Worm (Caenorhabditis elegans) whole organism, dauer: Measurements from ENCODE around the gene R07B1.9.

Experiments
- unc-62 ChIP-seq: sonication (generic microtip); optimal IDR thresholded peaks from 2 replicates; lab custom pipeline; 2017; ENCODE audit warnings: missing biosample characterization, missing genetic modification reagents, missing genetic modification characterization

R07B1.9 gene

DNA sequence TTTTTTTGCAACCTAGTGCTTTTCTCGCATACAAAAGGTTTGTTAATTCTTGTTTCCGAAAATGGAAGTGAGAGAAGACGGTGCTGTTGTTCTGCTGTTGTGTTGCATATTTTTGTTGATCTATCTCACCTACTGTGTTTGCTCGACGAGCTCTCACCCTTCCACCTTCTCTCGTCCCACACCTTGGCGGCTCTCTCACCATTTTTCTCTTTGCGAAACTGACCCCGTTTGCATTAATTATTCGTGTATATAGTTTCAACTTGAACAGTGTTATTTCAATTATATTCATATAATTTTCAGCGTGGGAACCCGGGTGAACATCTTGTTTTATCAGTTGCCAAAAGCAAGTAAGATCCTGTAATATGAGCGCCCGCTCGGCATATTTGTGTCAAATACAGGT, at the start of gene R07B1.9:
TSS of gene R07B1.9 (plus strand) at position 301 of the 400 bp plus-strand sequence.
- no peak for TF ChIP-seq unc-62 (GFP tag; lab: Kevin White, UChicago)

DNA sequence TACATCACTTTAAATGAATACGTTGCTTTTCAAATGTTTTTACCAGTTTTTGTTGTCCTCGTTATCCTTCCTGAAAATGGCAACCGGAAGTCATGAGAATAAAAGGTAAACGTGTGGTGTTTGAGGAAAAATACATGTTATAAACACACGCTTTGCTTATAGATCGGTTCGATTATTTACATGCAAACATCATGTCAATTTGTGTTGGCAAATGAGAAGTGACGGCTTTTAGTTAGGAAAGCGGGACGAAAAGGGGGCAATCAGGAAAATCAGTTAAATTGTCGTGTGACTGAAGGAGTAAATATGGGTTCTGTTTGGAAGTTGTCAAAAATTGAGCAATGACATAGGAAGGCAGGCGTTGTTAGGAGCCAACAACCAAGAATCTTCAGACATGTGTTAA, 46.0 kb upstream of the R07B1.9 start, which contains the start of gene rrc-1:
TSS of gene rrc-1 (minus strand) at position 74 of the 400 bp plus-strand sequence.
- TF ChIP-seq unc-62 (GFP tag; lab: Kevin White, UChicago): no peak

DNA sequence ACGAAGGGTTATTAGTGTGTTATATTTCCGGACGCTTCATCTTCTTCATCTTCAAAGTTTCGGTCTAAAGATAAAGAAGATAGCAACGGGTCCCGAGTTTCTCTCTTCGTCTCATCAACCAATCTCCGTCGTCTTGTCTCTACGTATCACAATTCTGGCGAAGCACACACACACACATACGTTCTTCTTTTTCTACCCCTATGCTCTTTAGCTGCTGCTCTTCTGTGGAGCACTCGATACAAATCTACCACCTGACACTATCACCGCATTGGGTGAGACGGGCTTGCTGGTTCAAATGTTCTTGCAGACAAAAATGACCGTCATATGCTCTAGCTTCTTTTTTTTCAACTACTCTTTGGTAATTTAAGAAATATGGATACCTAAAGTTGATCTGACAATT, 44.8 kb upstream of the R07B1.9 start:
- TF ChIP-seq unc-62 (GFP tag; lab: Kevin White, UChicago): no peak

DNA sequence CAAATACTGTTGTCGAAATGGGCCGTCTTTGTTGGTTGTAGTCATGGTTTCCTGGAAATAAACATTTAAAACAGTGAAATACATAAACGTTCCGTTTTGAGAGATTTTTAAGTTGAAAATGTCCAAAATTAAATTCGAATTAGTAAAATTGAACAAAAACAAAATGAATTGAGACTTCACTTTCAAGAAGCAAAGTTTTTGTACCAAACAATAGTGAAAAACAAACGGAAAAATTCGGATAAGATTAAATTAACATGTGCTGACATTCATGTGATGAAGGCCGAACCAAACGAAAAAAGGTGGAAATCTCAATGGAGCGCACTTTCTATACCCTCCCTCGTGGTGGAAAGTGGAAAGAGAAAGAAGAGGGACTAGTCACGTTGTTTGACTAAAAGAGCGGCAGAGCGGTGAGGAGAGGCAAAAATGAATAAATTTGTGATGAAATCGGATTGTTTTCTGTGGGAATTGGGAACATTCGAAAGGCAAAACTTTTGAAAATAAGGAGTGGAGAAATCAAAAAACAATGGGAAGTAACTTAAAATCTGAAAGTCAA, 39.2 kb upstream of the R07B1.9 start, which contains the start of gene ipla-2:
TSS of gene ipla-2 (minus strand) at position 51 of the 553 bp plus-strand sequence.
- TF ChIP-seq unc-62 (GFP tag; lab: Kevin White, UChicago): no peak

DNA sequence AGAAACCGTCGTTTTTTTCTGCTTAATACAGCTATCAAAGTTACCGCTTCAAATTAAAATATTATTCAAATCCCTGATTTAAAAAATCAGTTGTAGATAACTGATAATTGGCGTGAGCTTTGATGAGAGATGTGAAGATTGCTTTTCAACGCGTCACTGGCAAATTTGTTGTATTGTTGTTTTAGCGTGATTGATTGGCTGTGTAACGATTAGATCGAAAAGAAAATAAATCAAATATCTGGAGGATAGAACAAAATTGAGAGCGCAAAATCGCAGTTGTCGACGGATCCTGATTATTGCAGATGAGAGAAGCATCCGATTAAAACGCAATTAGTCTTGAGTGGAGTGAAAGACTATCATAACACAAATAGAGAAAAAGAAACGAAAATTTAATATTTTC, 36.4 kb upstream of the R07B1.9 start:
- TF ChIP-seq unc-62 (GFP tag; lab: Kevin White, UChicago): no peak

DNA sequence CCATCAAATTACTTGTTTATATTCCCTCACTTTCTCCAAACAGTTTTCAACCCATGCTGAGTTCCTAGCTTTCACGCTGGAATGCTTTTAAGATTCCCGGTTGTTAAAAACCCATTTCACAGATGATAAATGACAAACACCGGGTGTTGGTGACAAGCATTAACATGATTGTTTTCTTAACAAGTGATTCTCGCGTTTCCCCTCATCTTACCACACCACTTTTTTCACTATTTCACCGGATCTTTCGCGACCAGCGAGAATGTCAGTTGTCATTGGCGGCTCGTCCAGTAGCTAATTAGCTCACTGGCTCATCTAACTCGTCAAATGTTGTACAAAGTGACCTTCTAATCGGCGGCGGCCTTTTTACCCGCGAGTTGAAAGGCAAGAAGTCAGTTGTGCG, 35.1 kb upstream of the R07B1.9 start:
- no peak for TF ChIP-seq unc-62 (GFP tag; lab: Kevin White, UChicago)

DNA sequence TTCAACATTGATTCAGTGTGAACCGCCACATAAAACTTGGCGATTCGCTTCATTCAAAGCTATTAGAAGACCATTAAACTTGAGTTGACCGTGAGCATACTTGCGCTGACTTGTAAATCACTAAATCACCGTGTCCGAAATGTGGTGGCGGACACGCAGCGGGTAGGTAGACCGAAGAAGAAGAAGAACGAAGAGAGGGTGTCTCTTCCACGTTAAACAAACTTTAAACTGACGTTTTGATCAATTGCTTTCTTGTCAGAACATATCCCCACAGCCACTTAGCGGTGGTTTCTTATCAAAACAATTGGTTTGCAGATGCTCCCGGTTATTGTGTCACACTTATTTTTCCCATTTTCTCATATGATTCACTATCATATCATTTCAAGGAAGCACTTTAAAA, 33.6 kb upstream of the R07B1.9 start:
- no peak for TF ChIP-seq unc-62 (GFP tag; lab: Kevin White, UChicago)

DNA sequence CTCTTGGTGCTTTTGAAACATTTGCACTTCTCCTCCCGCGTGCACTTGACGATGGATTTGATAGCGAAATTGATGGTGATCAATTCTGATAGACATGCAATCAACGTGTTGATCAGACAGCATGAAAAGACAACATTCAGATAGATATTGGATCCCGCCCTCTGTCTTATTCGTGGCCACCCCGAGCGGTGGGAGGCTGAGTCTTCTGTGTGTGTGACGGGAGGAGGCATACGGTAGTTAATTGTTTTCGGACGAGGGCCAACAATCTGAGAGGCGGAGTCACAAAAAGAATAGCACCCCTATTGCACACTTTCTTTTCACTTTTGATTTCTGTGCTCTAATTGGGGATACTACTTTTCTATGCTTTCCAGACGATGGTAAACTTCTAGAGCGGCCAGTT, 31.3 kb upstream of the R07B1.9 start:
- TF ChIP-seq unc-62 (GFP tag; lab: Kevin White, UChicago): no peak

DNA sequence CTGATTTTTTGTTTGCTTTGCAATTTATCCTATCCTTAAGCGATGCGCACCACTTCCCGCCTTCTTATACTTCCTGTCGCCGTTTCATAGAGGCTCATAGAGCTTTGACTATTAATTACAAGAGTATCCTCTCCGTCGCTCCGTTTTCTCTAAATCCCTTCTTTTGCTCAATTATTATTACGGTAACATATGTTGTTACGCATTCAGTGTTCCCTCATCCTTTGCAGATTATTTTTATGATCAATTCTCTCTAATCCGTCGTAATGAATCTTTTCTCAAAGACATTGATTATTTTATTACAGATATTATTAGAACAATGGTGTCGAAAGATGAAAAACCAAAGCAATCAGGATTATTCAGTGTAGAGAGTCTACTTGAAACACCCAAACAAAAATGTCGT, 30.2 kb upstream of the R07B1.9 start, which contains the start of gene vab-15:
TSS of gene vab-15 (plus strand) at position 301 of the 400 bp plus-strand sequence.
- no peak for TF ChIP-seq unc-62 (GFP tag; lab: Kevin White, UChicago)

DNA sequence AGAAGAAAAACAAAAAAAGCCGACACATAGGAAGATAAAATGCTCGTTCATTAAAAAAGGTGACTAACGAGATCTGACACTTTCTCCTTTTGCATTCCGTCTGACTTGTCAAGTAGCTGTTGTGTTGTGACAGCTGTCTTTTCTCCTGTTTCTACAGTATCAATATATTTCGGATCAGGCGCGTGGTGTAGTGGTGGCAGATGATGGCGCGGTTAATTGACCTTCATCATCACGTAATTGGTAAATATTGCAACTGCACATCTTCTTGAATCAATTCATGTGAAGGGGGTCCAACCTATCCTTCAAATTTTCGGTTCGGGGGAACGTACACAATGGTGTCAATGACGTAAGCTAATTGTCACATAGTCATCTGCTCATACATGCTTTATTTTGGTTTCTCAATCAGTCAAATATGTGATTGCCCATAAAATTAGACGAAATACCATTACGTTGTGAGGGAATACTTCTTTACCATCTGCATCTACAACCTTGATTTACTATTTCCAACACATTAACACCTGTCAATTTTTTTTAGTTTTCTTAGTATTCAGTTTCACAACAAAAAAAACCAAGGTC, 28.9 kb upstream of the R07B1.9 start:
- TF ChIP-seq unc-62 (GFP tag; lab: Kevin White, UChicago): no peak

DNA sequence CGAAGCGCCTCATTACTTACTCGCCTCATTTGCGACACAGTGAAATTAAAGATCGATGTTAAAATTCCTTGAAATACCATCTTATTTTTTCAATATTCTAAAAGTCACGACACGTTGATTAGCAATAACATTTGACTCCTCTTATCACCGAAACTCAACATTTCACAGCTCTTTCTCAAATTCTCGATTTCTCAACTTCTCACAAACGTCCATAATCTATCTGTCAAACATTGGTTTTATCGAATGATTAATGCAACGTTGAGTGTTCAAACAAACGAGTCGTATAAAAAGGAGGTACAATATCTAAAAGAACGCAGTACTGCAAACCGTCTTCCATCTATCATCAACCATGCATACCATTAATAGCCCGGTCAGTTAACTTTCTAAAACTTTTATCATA, 27.0 kb upstream of the R07B1.9 start, which contains the start of gene lec-8:
TSS of gene lec-8 (plus strand) at position 314 of the 400 bp plus-strand sequence.
- TF ChIP-seq unc-62 (GFP tag; lab: Kevin White, UChicago): no peak

DNA sequence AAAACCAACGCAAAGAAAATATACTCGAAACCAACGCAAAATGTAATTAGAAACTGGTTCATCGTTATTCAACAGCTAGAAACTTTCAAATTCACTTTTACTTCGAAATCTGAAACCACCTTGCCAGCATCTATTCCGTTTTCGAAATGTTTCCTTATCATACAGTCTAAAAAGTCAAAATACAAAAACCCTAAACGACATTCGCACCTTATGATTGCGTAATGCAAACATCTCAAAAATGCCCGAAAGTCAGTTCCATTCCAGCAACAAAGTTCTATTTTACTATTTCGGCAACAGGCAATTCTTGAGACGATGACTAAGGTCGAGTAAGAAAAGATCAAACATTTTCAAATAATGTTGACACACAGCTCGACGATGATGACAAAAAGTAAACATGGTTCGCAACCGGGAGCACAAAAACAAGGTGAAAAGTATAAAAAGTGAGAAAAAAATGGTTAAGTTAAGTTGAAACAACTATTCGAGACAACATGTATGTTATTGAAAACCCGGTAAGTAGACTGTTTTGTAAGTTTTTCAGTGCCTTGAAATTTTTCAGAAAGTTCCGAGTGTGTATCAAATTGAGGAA, 25.4 kb upstream of the R07B1.9 start, which contains the start of gene lec-7:
TSS of gene lec-7 (plus strand) at position 297 of the 586 bp plus-strand sequence.
- TF ChIP-seq unc-62 (GFP tag; lab: Kevin White, UChicago): no peak

DNA sequence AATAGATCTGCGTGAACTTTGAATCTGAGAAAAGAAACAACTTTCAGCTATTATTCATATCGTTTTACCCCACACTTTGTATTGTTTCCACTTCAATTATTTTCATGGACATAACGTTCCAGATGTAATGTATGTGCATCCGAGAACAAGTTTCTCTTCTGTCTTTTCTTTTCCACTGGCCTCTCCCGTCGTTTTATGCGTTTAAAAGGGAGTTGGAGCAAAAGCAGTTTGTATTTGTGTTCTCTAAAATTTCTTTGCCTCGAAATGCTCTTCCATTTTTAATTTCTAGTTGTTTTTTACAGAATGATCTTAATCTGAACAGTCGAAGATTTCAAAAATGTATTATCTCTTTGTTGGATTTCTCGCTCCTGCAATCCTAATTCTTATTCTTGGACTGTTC, 20.6 kb upstream of the R07B1.9 start, which contains the start of gene R07B1.11:
TSS of gene R07B1.11 (plus strand) at position 301 of the 400 bp plus-strand sequence.
- TF ChIP-seq unc-62 (GFP tag; lab: Kevin White, UChicago): no peak

DNA sequence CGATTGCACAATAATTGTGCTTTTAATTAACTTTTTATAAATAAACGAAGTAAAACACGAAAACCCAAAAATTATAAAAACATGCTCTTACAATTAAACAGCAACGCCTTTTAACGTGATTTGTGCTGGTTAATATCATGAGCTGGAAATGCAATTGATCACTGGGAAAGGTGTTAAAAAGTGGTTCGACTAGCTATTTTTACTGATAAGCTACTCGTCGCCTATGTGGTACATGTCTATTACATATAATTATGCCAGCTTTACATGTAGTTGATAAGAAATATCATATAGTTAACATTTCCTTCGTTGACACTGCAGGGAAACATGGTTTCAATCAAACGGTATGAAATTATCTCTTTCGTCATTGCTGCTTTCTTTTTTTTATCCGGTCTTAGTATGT, 19.1 kb upstream of the R07B1.9 start, which contains the start of gene scav-5:
TSS of gene scav-5 (plus strand) at position 297 of the 400 bp plus-strand sequence.
- no peak for TF ChIP-seq unc-62 (GFP tag; lab: Kevin White, UChicago)

DNA sequence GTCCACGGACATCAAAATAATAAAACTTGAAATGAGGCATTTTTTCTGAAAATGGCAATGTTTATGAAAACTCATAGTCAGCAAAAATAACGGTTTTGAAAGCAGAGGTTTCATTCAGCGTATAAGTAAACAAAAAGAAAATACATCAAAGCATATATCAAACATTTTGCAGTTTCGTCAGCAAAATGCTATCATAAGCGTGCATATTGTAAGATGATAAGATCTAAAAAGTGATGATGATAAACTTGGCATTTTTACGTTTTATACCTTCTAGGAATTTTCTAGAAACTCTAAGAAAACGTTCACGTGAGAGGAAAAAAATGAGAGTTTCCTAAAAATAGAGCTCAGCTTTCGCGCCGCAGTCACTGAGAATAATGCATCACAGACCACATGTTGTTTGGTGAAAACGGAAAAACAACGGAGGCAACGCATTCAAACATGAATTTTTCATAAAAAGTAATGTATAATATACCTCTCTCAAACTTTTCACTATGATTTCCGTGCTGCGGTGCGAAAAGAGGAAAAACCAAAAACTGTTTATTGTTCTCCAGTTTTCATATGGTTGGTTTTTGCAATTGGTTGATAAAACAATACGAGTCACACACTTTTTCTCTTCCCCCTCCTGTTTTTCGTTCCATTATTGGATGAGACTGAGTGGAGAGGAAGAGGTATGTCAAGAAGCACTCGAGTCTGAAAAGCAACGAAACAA, 14.1 kb upstream of the R07B1.9 start, which contains the start of the genes gst-36 and R07B1.5:
TSS of gene gst-36 (minus strand) at position 45 of the 709 bp plus-strand sequence.
TSS of gene R07B1.5 (plus strand) at position 665 of the 709 bp plus-strand sequence.
- no peak for TF ChIP-seq unc-62 (GFP tag; lab: Kevin White, UChicago)
